Fruit fly (Drosophila melanogaster) whole organism, embryonic: ENCODE data around the gene CG32032.
A peak's percentile ranks its signal among the peaks of the same experiment; 100 is the strongest.

Experiments used
- Atf-2 ChIP-seq: fragments of 200-800 bp; sonication (Bioruptor generic); optimal IDR thresholded peaks from 2 replicates; lab custom pipeline; 2016; ENCODE audit warnings: missing biosample characterization, missing genetic modification characterization
- CG12744 ChIP-seq: fragments of 200-800 bp; sonication (Bioruptor generic); optimal IDR thresholded peaks from 2 replicates; lab custom pipeline; 2016; ENCODE audit warnings: missing biosample characterization, missing genetic modification characterization
- CG12942 ChIP-seq: fragments of 200-800 bp; sonication (Bioruptor generic); optimal IDR thresholded peaks from 3 replicates; lab custom pipeline; 2016; ENCODE audit warnings: missing biosample characterization, missing genetic modification characterization
- CG13624 ChIP-seq: fragments of 200-800 bp; sonication (Bioruptor generic); optimal IDR thresholded peaks from 2 replicates; lab custom pipeline; 2016; ENCODE audit warnings: missing biosample characterization, missing genetic modification characterization
- CG14860 ChIP-seq: fragments of 200-800 bp; sonication (Bioruptor generic); IDR thresholded peaks from 3 replicates; pipeline ENCODE4 v1.3.6; 2022; ENCODE audit warnings: missing biosample characterization, missing genetic modification characterization; ENCODE audit not compliant: partially characterized antibody
- CG1603 ChIP-seq: fragments of 200-800 bp; sonication (Bioruptor generic); optimal IDR thresholded peaks from 2 replicates; lab custom pipeline; 2019; ENCODE audit warnings: missing biosample characterization, mild to moderate bottlenecking, missing genetic modification characterization, moderate library complexity
- CG16813 ChIP-seq: fragments of 200-800 bp; sonication (Bioruptor generic); IDR thresholded peaks from 3 replicates; pipeline ENCODE4 v1.3.6; 2022; ENCODE audit warnings: missing biosample characterization, missing genetic modification characterization; ENCODE audit not compliant: partially characterized antibody
- CG16815 ChIP-seq: fragments of 200-800 bp; sonication (Bioruptor generic); optimal IDR thresholded peaks from 3 replicates; lab custom pipeline; 2017; ENCODE audit warnings: missing biosample characterization, mild to moderate bottlenecking, missing genetic modification characterization
- CG17802 ChIP-seq: fragments of 200-800 bp; sonication (Bioruptor generic); optimal IDR thresholded peaks from 2 replicates; lab custom pipeline; 2018; ENCODE audit warnings: missing biosample characterization, mild to moderate bottlenecking, missing genetic modification characterization, moderate library complexity
- CG30403 ChIP-seq: fragments of 200-800 bp; sonication (Bioruptor generic); optimal IDR thresholded peaks from 3 replicates; lab custom pipeline; 2016; ENCODE audit warnings: missing biosample characterization, missing genetic modification characterization
- CG32532 ChIP-seq: fragments of 200-800 bp; sonication (Bioruptor generic); IDR thresholded peaks from 2 replicates; pipeline ENCODE4 v1.3.6; 2022; ENCODE audit warnings: missing biosample characterization, missing genetic modification characterization
- CG3847 ChIP-seq: fragments of 200-800 bp; sonication (Bioruptor generic); IDR thresholded peaks from 2 replicates; pipeline ENCODE4 v1.3.6; 2022; ENCODE audit warnings: missing biosample characterization, missing genetic modification characterization
- CG42726 ChIP-seq: fragments of 200-800 bp; sonication (Bioruptor generic); IDR thresholded peaks from 2 replicates; pipeline ENCODE4 v1.3.6; 2022; ENCODE audit warnings: missing biosample characterization, missing genetic modification characterization; ENCODE audit not compliant: partially characterized antibody
- CG4730 ChIP-seq: fragments of 200-800 bp; sonication (Bioruptor generic); IDR thresholded peaks from 2 replicates; pipeline ENCODE4 v1.3.6; 2022; ENCODE audit warnings: missing biosample characterization, missing genetic modification characterization
- CG5180 ChIP-seq: fragments of 200-800 bp; sonication (Bioruptor generic); optimal IDR thresholded peaks from 3 replicates; lab custom pipeline; 2017; ENCODE audit warnings: missing biosample characterization, missing genetic modification characterization, mild to moderate bottlenecking, moderate library complexity, missing genetic modification reagents
- CG5245 ChIP-seq: fragments of 200-800 bp; sonication (Bioruptor generic); optimal IDR thresholded peaks from 3 replicates; lab custom pipeline; 2016; ENCODE audit warnings: missing biosample characterization, missing genetic modification characterization
- CG7987 ChIP-seq: fragments of 200-800 bp; sonication (Bioruptor generic); optimal IDR thresholded peaks from 2 replicates; lab custom pipeline; 2018; ENCODE audit warnings: missing biosample characterization, mild to moderate bottlenecking, missing genetic modification characterization, moderate library complexity
- CG8281 ChIP-seq: fragments of 200-800 bp; sonication (Bioruptor generic); optimal IDR thresholded peaks from 2 replicates; lab custom pipeline; 2018; ENCODE audit warnings: missing biosample characterization, mild to moderate bottlenecking, missing genetic modification characterization, moderate library complexity
- CG9876 ChIP-seq: fragments of 200-800 bp; sonication (Bioruptor generic); optimal IDR thresholded peaks from 2 replicates; lab custom pipeline; 2016; ENCODE audit warnings: missing biosample characterization, missing genetic modification characterization
- CoRest ChIP-seq: fragments of 200-800 bp; sonication (Bioruptor generic); optimal IDR thresholded peaks from 3 replicates; lab custom pipeline; 2018; ENCODE audit warnings: missing biosample characterization, mild to moderate bottlenecking, missing genetic modification characterization, moderate library complexity
- Dip2 ChIP-seq: fragments of 200-800 bp; sonication (Bioruptor generic); IDR thresholded peaks from 2 replicates; pipeline ENCODE4 v1.3.6; 2022; ENCODE audit warnings: missing biosample characterization, missing genetic modification characterization
- E2f1 ChIP-seq: fragments of 200-800 bp; sonication (Bioruptor generic); IDR thresholded peaks from 2 replicates; pipeline ENCODE4 v1.3.6; 2022; ENCODE audit warnings: missing biosample characterization, missing genetic modification characterization
- Gug ChIP-seq: fragments of 200-800 bp; sonication (Bioruptor generic); IDR thresholded peaks from 4 replicates; pipeline ENCODE4 v1.3.6; 2022; ENCODE audit warnings: missing biosample characterization, missing genetic modification characterization
- NFAT ChIP-seq: fragments of 200-800 bp; sonication (Bioruptor generic); IDR thresholded peaks from 2 replicates; pipeline ENCODE4 v1.3.6; 2022; ENCODE audit warnings: missing biosample characterization, missing genetic modification characterization
- NK7.1 ChIP-seq: fragments of 200-800 bp; sonication (Bioruptor generic); optimal IDR thresholded peaks from 3 replicates; lab custom pipeline; 2016; ENCODE audit warnings: missing biosample characterization, missing genetic modification characterization
- PHDP ChIP-seq: fragments of 200-800 bp; sonication (Bioruptor generic); optimal IDR thresholded peaks from 3 replicates; lab custom pipeline; 2018; ENCODE audit warnings: missing biosample characterization, mild to moderate bottlenecking, missing genetic modification characterization, moderate library complexity
- Sox100B ChIP-seq: fragments of 200-800 bp; sonication (Bioruptor generic); optimal IDR thresholded peaks from 3 replicates; lab custom pipeline; 2018; ENCODE audit warnings: missing biosample characterization, mild to moderate bottlenecking, missing genetic modification characterization
- Xbp1 ChIP-seq: fragments of 200-800 bp; sonication (Bioruptor generic); optimal IDR thresholded peaks from 3 replicates; lab custom pipeline; 2016; ENCODE audit warnings: missing biosample characterization, mild to moderate bottlenecking, missing genetic modification characterization
- amos ChIP-seq: fragments of 200-800 bp; sonication (Bioruptor generic); IDR thresholded peaks from 2 replicates; pipeline ENCODE4 v1.3.6; 2022; ENCODE audit warnings: missing biosample characterization, missing genetic modification characterization; ENCODE audit not compliant: partially characterized antibody
- ato ChIP-seq: fragments of 200-800 bp; sonication (Bioruptor generic); IDR thresholded peaks from 2 replicates; pipeline ENCODE4 v1.3.6; 2022; ENCODE audit warnings: missing biosample characterization, missing genetic modification characterization; ENCODE audit not compliant: partially characterized antibody
- az2 ChIP-seq: fragments of 200-800 bp; sonication (Bioruptor generic); optimal IDR thresholded peaks from 3 replicates; lab custom pipeline; 2016; ENCODE audit warnings: missing biosample characterization, missing genetic modification characterization
- bigmax ChIP-seq: fragments of 200-800 bp; sonication (Bioruptor generic); optimal IDR thresholded peaks from 2 replicates; lab custom pipeline; 2018; ENCODE audit warnings: missing biosample characterization, mild to moderate bottlenecking, missing genetic modification characterization
- bowl ChIP-seq: fragments of 200-800 bp; sonication (Bioruptor generic); IDR thresholded peaks from 2 replicates; pipeline ENCODE4 v1.3.6; 2022; ENCODE audit warnings: missing biosample characterization, missing genetic modification characterization
- btn ChIP-seq: fragments of 200-800 bp; sonication (Bioruptor generic); optimal IDR thresholded peaks from 2 replicates; lab custom pipeline; 2016; ENCODE audit warnings: missing biosample characterization, missing genetic modification characterization
- crc ChIP-seq: fragments of 200-800 bp; sonication (Bioruptor generic); optimal IDR thresholded peaks from 2 replicates; lab custom pipeline; 2016; ENCODE audit warnings: missing biosample characterization, missing genetic modification characterization
- da ChIP-seq: fragments of 200-800 bp; sonication (Bioruptor generic); optimal IDR thresholded peaks from 2 replicates; lab custom pipeline; 2016; ENCODE audit warnings: missing biosample characterization, missing genetic modification characterization
- dan ChIP-seq: fragments of 200-800 bp; sonication (Bioruptor generic); IDR thresholded peaks from 2 replicates; pipeline ENCODE4 v1.3.6; 2022; ENCODE audit warnings: missing biosample characterization, missing genetic modification characterization
- dm ChIP-seq: fragments of 200-800 bp; sonication (Bioruptor generic); optimal IDR thresholded peaks from 3 replicates; lab custom pipeline; 2016; ENCODE audit warnings: missing biosample characterization, missing genetic modification characterization
- dysf ChIP-seq: fragments of 200-800 bp; sonication (Bioruptor generic); IDR thresholded peaks from 3 replicates; pipeline ENCODE4 v1.3.6; 2022; ENCODE audit warnings: missing biosample characterization, missing genetic modification characterization
- ewg ChIP-seq: fragments of 200-800 bp; sonication (Bioruptor generic); optimal IDR thresholded peaks from 3 replicates; lab custom pipeline; 2017; ENCODE audit warnings: mild to moderate bottlenecking, missing biosample characterization, missing genetic modification reagents, missing genetic modification characterization
- gsb-n ChIP-seq: fragments of 200-800 bp; sonication (Bioruptor generic); optimal IDR thresholded peaks from 3 replicates; lab custom pipeline; 2018; ENCODE audit warnings: missing biosample characterization, mild to moderate bottlenecking, missing genetic modification characterization
- kay ChIP-seq: fragments of 200-800 bp; sonication (Bioruptor generic); optimal IDR thresholded peaks from 2 replicates; lab custom pipeline; 2016; ENCODE audit warnings: missing biosample characterization, missing genetic modification characterization
- mam ChIP-seq: fragments of 200-800 bp; sonication (Bioruptor generic); optimal IDR thresholded peaks from 3 replicates; lab custom pipeline; 2016; ENCODE audit warnings: missing biosample characterization, missing genetic modification characterization
- org-1 ChIP-seq: fragments of 200-800 bp; sonication (Bioruptor generic); optimal IDR thresholded peaks from 2 replicates; lab custom pipeline; 2017; ENCODE audit warnings: missing biosample characterization, missing genetic modification characterization
- peb ChIP-seq: fragments of 200-800 bp; sonication (Bioruptor generic); IDR thresholded peaks from 2 replicates; pipeline ENCODE4 v1.3.6; 2022; ENCODE audit warnings: missing biosample characterization, missing genetic modification characterization
- run ChIP-seq: fragments of 200-800 bp; sonication (Bioruptor generic); optimal IDR thresholded peaks from 3 replicates; lab custom pipeline; 2018; ENCODE audit warnings: missing biosample characterization, mild to moderate bottlenecking, missing genetic modification characterization
- salm ChIP-seq: fragments of 200-800 bp; sonication (Bioruptor generic); optimal IDR thresholded peaks from 2 replicates; lab custom pipeline; 2018; ENCODE audit warnings: missing biosample characterization, mild to moderate bottlenecking, missing genetic modification characterization
- sc ChIP-seq, 3 experiments: fragments of >200 bp in 2 of 3; fragments of 200-800 bp in 1 of 3; sonication (Bioruptor generic) in 1 of 3; optimal IDR thresholded peaks; 2 replicates in 2 of 3; 3 replicates in 1 of 3; lab custom pipeline; 2017; ENCODE audit warnings: mild to moderate bottlenecking in 1 of 3, missing biosample characterization in 1 of 3, missing genetic modification characterization in 1 of 3, missing genetic modification reagents in 1 of 3
- scrt ChIP-seq: fragments of 200-800 bp; sonication (Bioruptor generic); optimal IDR thresholded peaks from 2 replicates; lab custom pipeline; 2018; ENCODE audit warnings: missing biosample characterization, mild to moderate bottlenecking, missing genetic modification characterization, moderate library complexity
- sna ChIP-seq: fragments of 200-800 bp; sonication (Bioruptor generic); IDR thresholded peaks from 2 replicates; pipeline ENCODE4 v1.3.6; 2022; ENCODE audit warnings: missing biosample characterization, missing genetic modification characterization; ENCODE audit not compliant: partially characterized antibody
- z ChIP-seq: fragments of 200-800 bp; sonication (Bioruptor generic); IDR thresholded peaks from 3 replicates; pipeline ENCODE4 v1.3.6; 2022; ENCODE audit warnings: missing biosample characterization, missing genetic modification characterization

CG32032 gene

DNA sequence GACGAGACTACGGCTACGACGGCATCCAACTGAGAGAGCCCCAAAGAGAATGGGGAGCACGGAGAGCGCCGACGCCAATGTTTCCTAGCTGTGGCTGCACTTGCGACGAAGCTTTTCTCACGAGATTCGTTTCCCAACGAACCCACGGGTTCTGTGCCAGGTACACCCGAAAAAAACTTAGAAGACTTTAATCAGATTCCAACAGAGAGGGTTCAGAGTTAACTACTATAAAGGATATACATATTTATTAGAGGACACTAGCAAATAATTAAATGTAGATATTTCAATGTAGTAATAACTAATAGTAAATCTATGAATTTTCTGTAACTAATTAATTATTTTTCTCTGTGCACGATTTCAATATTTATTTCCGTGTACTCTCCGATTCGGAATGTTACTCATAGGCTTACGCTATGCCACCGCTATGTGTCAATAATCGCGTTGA, 26.8 kb upstream of the CG32032 start, which contains the start of gene Argk1 (continued):
- TF ChIP-seq CG1603 (peak; percentile 12), Dip2 (no peak), CG5180 (no peak), CG30403 (GFP tag; lab: Kevin White, UChicago) (peak; percentile 46), salm (no peak), Xbp1 (GFP tag; lab: Kevin White, UChicago) (peak; percentile 58), gsb-n (tag; lab: Kevin White, UChicago) (no peak), mam (GFP tag; lab: Kevin White, UChicago) (peak; percentile 46), dm (GFP tag; lab: Kevin White, UChicago) (no peak), CG3847 (GFP tag; lab: Robert Waterston, UW) (peak; percentile 62), amos (GFP tag; lab: Robert Waterston, UW) (no peak), CG14860 (no peak), bigmax (GFP tag; lab: Kevin White, UChicago) (no peak), Sox100B (GFP tag; lab: Kevin White, UChicago) (no peak), org-1 (GFP tag; lab: Kevin White, UChicago) (peak; percentile 42), CG42726 (GFP tag; lab: Robert Waterston, UW) (no peak), CG16815 (GFP tag; lab: Kevin White, UChicago) (peak; percentile 11), scrt (GFP tag; lab: Kevin White, UChicago) (no peak), CG12942 (peak; percentile 31), NFAT (no peak), PHDP (tag; lab: Kevin White, UChicago) (peak; percentile 82), CG5245 (GFP tag; lab: Kevin White, UChicago) (no peak), btn (GFP tag; lab: Kevin White, UChicago) (no peak), CG4730 (no peak), peb (GFP tag; lab: Robert Waterston, UW) (no peak), CG16813 (GFP tag; lab: Robert Waterston, UW) (no peak), NK7.1 (no peak), CG13624 (GFP tag; lab: Kevin White, UChicago) (no peak), CG32532 (GFP tag; lab: Robert Waterston, UW) (peak; percentile 75), az2 (GFP tag; lab: Kevin White, UChicago) (peak; percentile 27), CG12744 (no peak), crc (no peak), sc (optimal IDR thresholded peaks at IDR 0.05; lab: Kevin White, UChicago) (no peak), sc (GFP tag; optimal IDR thresholded peaks at IDR 0.05; lab: Kevin White, UChicago) (no peak), Gug (GFP tag; lab: Robert Waterston, UW) (peak; percentile 22; the same call in 1 of the 4 replicates), CoRest (tag; lab: Kevin White, UChicago) (peak; percentile 74), CG17802 (tag; lab: Kevin White, UChicago) (no peak), dysf (GFP tag; lab: Robert Waterston, UW) (peak; percentile 68; the same call in 2 of the 3 replicates), CG9876 (no peak), z (GFP tag; lab: Robert Waterston, UW) (no peak), ewg (peak; percentile 54), CG8281 (tag; lab: Kevin White, UChicago) (no peak), kay (GFP tag; lab: Kevin White, UChicago) (no peak), E2f1 (GFP tag; lab: Robert Waterston, UW) (0 out of 2 replicates have a peak, but pooled peaks have one; percentile 28), ato (GFP tag; lab: Robert Waterston, UW) (no peak), CG7987 (no peak), bowl (GFP tag; lab: Robert Waterston, UW) (no peak), run (tag; lab: Kevin White, UChicago) (no peak), dan (no peak), da (GFP tag; lab: Kevin White, UChicago) (no peak), sna (GFP tag; lab: Robert Waterston, UW) (no peak), Atf-2 (GFP tag; lab: Kevin White, UChicago) (no peak)
